Fruit fly (Drosophila melanogaster): ENCODE data around the gene vib.

The vib gene

dm6 chr3R:19238934-19239333 lies 12.5 kb upstream of the vib start:
- TF ChIP-seq EcR (GFP tag; optimal IDR thresholded peaks at IDR 0.05) (no peak), pan (optimal IDR thresholded peaks at IDR 0.05) (no peak), psq (optimal IDR thresholded peaks at IDR 0.05) (no peak), usp (GFP tag; optimal IDR thresholded peaks at IDR 0.05) (no peak), Dll (optimal IDR thresholded peaks at IDR 0.05) (no peak), CG8478 (optimal IDR thresholded peaks at IDR 0.05) (no peak)

DNA sequence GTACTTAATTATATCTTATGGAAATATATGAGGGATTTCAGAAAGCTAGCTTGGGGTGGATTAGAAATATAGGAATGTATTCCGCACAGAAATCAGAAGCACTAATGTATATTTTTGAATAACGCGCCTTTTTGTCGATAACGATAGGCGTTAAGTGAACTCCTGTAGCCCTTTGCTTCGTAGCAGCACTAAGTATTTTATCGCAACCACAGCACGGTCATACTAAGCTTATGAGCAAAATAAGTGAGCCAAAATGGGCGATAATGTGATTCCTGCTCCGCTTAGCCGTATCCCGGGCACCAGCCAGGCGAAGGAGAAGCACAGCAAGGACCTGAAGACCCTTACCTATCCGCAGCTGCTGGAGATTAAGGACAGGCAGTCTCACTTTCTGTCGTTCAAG lies 2.8 kb upstream of the vib start, which contains the start of the genes CG5250 and Polr2M:
CG5250 (minus strand) TSS at position 32 of the 400 bp plus-strand sequence.
Polr2M (plus strand) TSS at position 219 of the 400 bp plus-strand sequence.
- TF ChIP-seq pan (optimal IDR thresholded peaks at IDR 0.05) (no peak), CG8478 (optimal IDR thresholded peaks at IDR 0.05) (no peak), EcR (GFP tag; optimal IDR thresholded peaks at IDR 0.05) (no peak), usp (GFP tag; optimal IDR thresholded peaks at IDR 0.05) (no peak), Dll (optimal IDR thresholded peaks at IDR 0.05) (no peak), psq (optimal IDR thresholded peaks at IDR 0.05) (no peak)

- TF ChIP-seq Dll (optimal IDR thresholded peaks at IDR 0.05), result no peak
- TF ChIP-seq psq (optimal IDR thresholded peaks at IDR 0.05), result no peak
- TF ChIP-seq usp (GFP tag; optimal IDR thresholded peaks at IDR 0.05), result no peak
- TF ChIP-seq pan (optimal IDR thresholded peaks at IDR 0.05), result no peak
- no peak for TF ChIP-seq CG8478 (optimal IDR thresholded peaks at IDR 0.05)
Observed at dm6 chr3R:19228080-19228479, 1.6 kb upstream of the vib start, which contains the start of gene CG11703. Gene CG11703, minus strand, starts transcription at chr3R:19228180.

DNA sequence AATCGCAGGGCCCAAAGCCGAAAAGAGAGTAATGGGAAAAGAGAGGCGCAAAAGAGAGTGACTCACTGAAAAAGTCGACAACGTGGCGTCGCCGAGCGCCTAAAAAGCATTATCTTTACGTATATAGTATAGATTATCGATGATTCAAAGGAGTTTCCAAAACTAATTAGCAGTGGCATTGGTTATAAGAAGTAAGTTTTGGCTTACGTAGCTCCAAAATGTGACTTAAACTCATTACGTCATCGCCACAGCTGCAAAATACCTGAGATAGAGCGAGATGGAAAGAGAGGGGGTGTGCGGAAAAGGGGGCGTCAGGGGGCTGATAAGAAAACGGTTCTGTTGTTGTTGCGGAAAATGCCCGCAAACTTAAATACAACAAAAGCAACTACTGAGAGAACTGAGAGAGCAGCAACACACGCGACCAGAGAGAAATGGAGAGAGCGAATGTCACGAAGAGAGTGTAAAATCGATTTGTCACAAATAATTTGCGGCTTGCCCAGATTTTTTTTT lies 950 bp downstream of the vib start:
- TF ChIP-seq Dll (optimal IDR thresholded peaks at IDR 0.05), result peak; percentile 50
- no peak for TF ChIP-seq CG8478 (optimal IDR thresholded peaks at IDR 0.05)

- TF ChIP-seq EcR (GFP tag; optimal IDR thresholded peaks at IDR 0.05) (no peak), usp (GFP tag; optimal IDR thresholded peaks at IDR 0.05) (no peak), psq (optimal IDR thresholded peaks at IDR 0.05) (no peak), Dll (optimal IDR thresholded peaks at IDR 0.05) (no peak), pan (optimal IDR thresholded peaks at IDR 0.05) (no peak), CG8478 (optimal IDR thresholded peaks at IDR 0.05) (no peak)
Observed at dm6 chr3R:19223369-19223768, 3.1 kb downstream of the vib start.

DNA sequence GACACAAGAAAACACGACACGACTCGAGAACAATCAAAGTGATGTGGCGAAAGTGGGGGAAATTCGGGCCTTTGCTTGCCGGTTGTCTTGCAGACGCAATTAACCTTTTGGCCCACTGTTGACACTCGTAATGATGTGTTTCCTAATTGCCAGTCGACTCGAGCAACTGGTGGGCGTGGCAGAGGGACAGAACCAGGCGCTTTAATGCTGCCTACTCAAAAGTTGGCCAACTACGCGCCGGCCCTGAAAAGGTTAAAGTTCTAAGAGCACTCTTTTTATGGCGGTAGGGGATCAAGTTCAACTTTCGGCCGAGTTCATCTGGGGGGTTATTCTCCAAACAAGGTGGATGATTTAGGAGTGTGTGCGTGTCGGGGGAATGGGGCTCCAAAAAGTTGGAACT lies 5.1 kb downstream of the vib start:
- TF ChIP-seq EcR (GFP tag; optimal IDR thresholded peaks at IDR 0.05), result no peak
- TF ChIP-seq usp (GFP tag; optimal IDR thresholded peaks at IDR 0.05), result no peak
- no peak for TF ChIP-seq pan (optimal IDR thresholded peaks at IDR 0.05)

- TF ChIP-seq usp (GFP tag; optimal IDR thresholded peaks at IDR 0.05), result no peak
- TF ChIP-seq CG8478 (optimal IDR thresholded peaks at IDR 0.05), result no peak
- no peak for TF ChIP-seq Dll (optimal IDR thresholded peaks at IDR 0.05)
- TF ChIP-seq EcR (GFP tag; optimal IDR thresholded peaks at IDR 0.05), result no peak
- no peak for TF ChIP-seq pan (optimal IDR thresholded peaks at IDR 0.05)
- TF ChIP-seq psq (optimal IDR thresholded peaks at IDR 0.05), result no peak
Observed at dm6 chr3R:19212545-19213176, 13.8 kb downstream of the vib start.

DNA sequence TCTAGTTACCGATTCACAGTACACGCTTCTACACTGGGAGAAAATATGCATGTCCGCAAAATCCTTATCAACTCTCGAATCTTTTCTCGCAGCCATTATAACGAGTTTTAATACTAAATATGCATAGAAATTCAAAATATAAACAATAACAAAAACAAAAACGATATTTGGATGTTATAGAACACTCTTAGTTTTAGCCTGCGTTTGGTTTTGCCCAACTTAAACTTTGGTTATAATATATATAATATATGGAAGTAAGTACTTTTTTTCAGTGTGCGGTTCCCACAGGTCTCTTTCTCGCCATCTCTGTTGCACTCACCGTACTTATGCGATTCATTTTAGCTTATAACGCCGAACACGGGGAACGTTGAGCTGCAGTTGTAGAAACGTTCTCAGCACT lies 14.7 kb downstream of the vib start, which contains the start of gene cry:
cry (plus strand) TSS at position 377 of the 400 bp plus-strand sequence.
- TF ChIP-seq usp (GFP tag; optimal IDR thresholded peaks at IDR 0.05) (no peak), pan (optimal IDR thresholded peaks at IDR 0.05) (no peak), CG8478 (optimal IDR thresholded peaks at IDR 0.05) (no peak), psq (optimal IDR thresholded peaks at IDR 0.05) (no peak), EcR (GFP tag; optimal IDR thresholded peaks at IDR 0.05) (no peak), Dll (optimal IDR thresholded peaks at IDR 0.05) (no peak)

dm6 chr3R:19190020-19190419 lies 36.4 kb downstream of the vib start:
- TF ChIP-seq pan (optimal IDR thresholded peaks at IDR 0.05) (no peak), usp (GFP tag; optimal IDR thresholded peaks at IDR 0.05) (no peak), Dll (optimal IDR thresholded peaks at IDR 0.05) (no peak), EcR (GFP tag; optimal IDR thresholded peaks at IDR 0.05) (no peak), CG8478 (optimal IDR thresholded peaks at IDR 0.05) (no peak), psq (optimal IDR thresholded peaks at IDR 0.05) (no peak)

dm6 chr3R:19187717-19188149 lies 38.7 kb downstream of the vib start:
- TF ChIP-seq EcR (GFP tag; optimal IDR thresholded peaks at IDR 0.05), result no peak
- TF ChIP-seq pan (optimal IDR thresholded peaks at IDR 0.05), result no peak

dm6 chr3R:19182848-19183247 lies 43.6 kb downstream of the vib start:
- no peak for TF ChIP-seq pan (optimal IDR thresholded peaks at IDR 0.05)
- TF ChIP-seq EcR (GFP tag; optimal IDR thresholded peaks at IDR 0.05), result no peak
- TF ChIP-seq CG8478 (optimal IDR thresholded peaks at IDR 0.05), result no peak
- TF ChIP-seq Dll (optimal IDR thresholded peaks at IDR 0.05), result no peak
- TF ChIP-seq usp (GFP tag; optimal IDR thresholded peaks at IDR 0.05), result no peak
- TF ChIP-seq psq (optimal IDR thresholded peaks at IDR 0.05), result no peak

DNA sequence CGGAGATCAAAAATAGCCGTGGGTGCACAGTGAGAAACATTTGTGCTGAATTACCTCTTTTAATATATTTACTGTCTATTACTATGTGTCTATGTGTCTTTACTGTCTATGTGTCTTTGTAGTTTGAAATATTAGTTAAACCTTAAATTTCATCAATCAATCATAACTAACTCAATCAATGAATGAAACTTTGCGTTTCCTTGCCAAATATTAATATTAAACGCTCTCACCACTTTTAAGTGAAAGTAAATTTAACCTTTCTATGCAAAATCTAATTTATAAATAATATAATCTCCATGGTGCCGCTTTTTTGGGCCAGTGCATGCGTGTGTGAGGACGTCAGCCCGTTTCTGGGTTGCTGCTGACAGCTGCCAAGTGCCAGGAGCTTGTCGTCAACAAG lies 45.2 kb downstream of the vib start:
- TF ChIP-seq psq (optimal IDR thresholded peaks at IDR 0.05) (no peak), Dll (optimal IDR thresholded peaks at IDR 0.05) (no peak), pan (optimal IDR thresholded peaks at IDR 0.05) (no peak), EcR (GFP tag; optimal IDR thresholded peaks at IDR 0.05) (no peak), usp (GFP tag; optimal IDR thresholded peaks at IDR 0.05) (no peak), CG8478 (optimal IDR thresholded peaks at IDR 0.05) (no peak)

Data from whole organism.